Fruit fly (Drosophila melanogaster) whole organism, embryonic: ENCODE data around the gene CG32333.

Experiments
- Aef1 ChIP-seq: fragments of 200-800 bp; sonication (Bioruptor generic); IDR thresholded peaks from 3 replicates; pipeline ENCODE4 v1.3.6; 2022; ENCODE audit warnings: missing biosample characterization, missing genetic modification characterization
- Atf3 ChIP-seq: fragments of 200-800 bp; sonication (Bioruptor generic); optimal IDR thresholded peaks from 3 replicates; lab custom pipeline; 2016; ENCODE audit warnings: missing biosample characterization, missing genetic modification characterization
- CG10431 ChIP-seq: fragments of 200-800 bp; sonication (Bioruptor generic); optimal IDR thresholded peaks from 3 replicates; lab custom pipeline; 2018; ENCODE audit warnings: missing biosample characterization, mild to moderate bottlenecking, missing genetic modification characterization
- CG10462 ChIP-seq: fragments of 200-800 bp; sonication (Bioruptor generic); optimal IDR thresholded peaks from 2 replicates; lab custom pipeline; 2016; ENCODE audit warnings: missing biosample characterization, missing genetic modification characterization
- CG12769 ChIP-seq: fragments of 200-800 bp; sonication (Bioruptor generic); optimal IDR thresholded peaks from 2 replicates; lab custom pipeline; 2019; ENCODE audit warnings: missing biosample characterization, mild to moderate bottlenecking, missing genetic modification characterization, moderate library complexity
- CG14710 ChIP-seq: fragments of 200-800 bp; sonication (Bioruptor generic); optimal IDR thresholded peaks from 3 replicates; lab custom pipeline; 2019; ENCODE audit warnings: missing biosample characterization, mild to moderate bottlenecking, missing genetic modification characterization, moderate library complexity
- CG1529 ChIP-seq: fragments of 200-800 bp; sonication (Bioruptor generic); optimal IDR thresholded peaks from 3 replicates; lab custom pipeline; 2018; ENCODE audit warnings: missing biosample characterization, missing genetic modification characterization
- CG16813 ChIP-seq: fragments of 200-800 bp; sonication (Bioruptor generic); IDR thresholded peaks from 3 replicates; pipeline ENCODE4 v1.3.6; 2022; ENCODE audit warnings: missing biosample characterization, missing genetic modification characterization; ENCODE audit not compliant: partially characterized antibody
- CG16815 ChIP-seq: fragments of 200-800 bp; sonication (Bioruptor generic); optimal IDR thresholded peaks from 3 replicates; lab custom pipeline; 2017; ENCODE audit warnings: missing biosample characterization, mild to moderate bottlenecking, missing genetic modification characterization
- CG17186 ChIP-seq: fragments of 200-800 bp; sonication (Bioruptor generic); optimal IDR thresholded peaks from 3 replicates; lab custom pipeline; 2017; ENCODE audit warnings: missing biosample characterization, missing genetic modification reagents, missing genetic modification characterization
- CG17361 ChIP-seq: fragments of 200-800 bp; sonication (Bioruptor generic); IDR thresholded peaks from 3 replicates; pipeline ENCODE4 v1.3.6; 2022; ENCODE audit warnings: missing biosample characterization, missing genetic modification characterization
- CG17568 ChIP-seq: fragments of 200-800 bp; sonication (Bioruptor generic); optimal IDR thresholded peaks from 2 replicates; lab custom pipeline; 2018; ENCODE audit warnings: missing biosample characterization, mild to moderate bottlenecking, missing genetic modification characterization, moderate library complexity
- CG18011 ChIP-seq: fragments of 200-800 bp; sonication (Bioruptor generic); optimal IDR thresholded peaks from 2 replicates; lab custom pipeline; 2017; ENCODE audit warnings: missing biosample characterization, missing genetic modification characterization, mild to moderate bottlenecking, moderate library complexity, missing genotype
- CG31441 ChIP-seq: fragments of 200-800 bp; sonication (Bioruptor generic); IDR thresholded peaks from 2 replicates; pipeline ENCODE4 v1.3.6; 2022; ENCODE audit warnings: missing biosample characterization, missing genetic modification characterization
- CG4617 ChIP-seq: fragments of 200-800 bp; sonication (Bioruptor generic); optimal IDR thresholded peaks from 3 replicates; lab custom pipeline; 2016; ENCODE audit warnings: missing biosample characterization, missing genetic modification characterization, borderline replicate concordance
- CG5953 ChIP-seq: fragments of 200-800 bp; sonication (Bioruptor generic); IDR thresholded peaks from 2 replicates; pipeline ENCODE4 v1.3.6; 2022; ENCODE audit warnings: missing biosample characterization, missing genetic modification characterization
- CG7556 ChIP-seq: fragments of 200-800 bp; sonication (Bioruptor generic); optimal IDR thresholded peaks from 2 replicates; lab custom pipeline; 2017; ENCODE audit warnings: missing biosample characterization, mild to moderate bottlenecking, missing genetic modification characterization
- CG7928 ChIP-seq: fragments of 200-800 bp; sonication (Bioruptor generic); optimal IDR thresholded peaks from 2 replicates; lab custom pipeline; 2017; ENCODE audit warnings: missing biosample characterization, mild to moderate bottlenecking, missing genetic modification characterization
- CG7987 ChIP-seq: fragments of 200-800 bp; sonication (Bioruptor generic); optimal IDR thresholded peaks from 2 replicates; lab custom pipeline; 2018; ENCODE audit warnings: missing biosample characterization, mild to moderate bottlenecking, missing genetic modification characterization, moderate library complexity
- CG8089 ChIP-seq: fragments of 200-800 bp; sonication (Bioruptor generic); optimal IDR thresholded peaks from 3 replicates; lab custom pipeline; 2016; ENCODE audit warnings: missing biosample characterization, missing genetic modification characterization
- CG8478 ChIP-seq: fragments of >200 bp; optimal IDR thresholded peaks from 2 replicates; lab custom pipeline; 2018
- CG9817 ChIP-seq: fragments of 200-800 bp; sonication (Bioruptor generic); optimal IDR thresholded peaks from 2 replicates; lab custom pipeline; 2018; ENCODE audit warnings: missing biosample characterization, mild to moderate bottlenecking, missing genetic modification characterization, moderate library complexity
- D ChIP-seq, 2 experiments: fragments of 200-800 bp in 1 of 2; fragments of >200 bp in 1 of 2; sonication (Bioruptor generic) in 1 of 2; optimal IDR thresholded peaks; 2 replicates in 1 of 2; 3 replicates in 1 of 2; lab custom pipeline; 2017; ENCODE audit warnings: mild to moderate bottlenecking in 1 of 2, missing biosample characterization in 1 of 2, missing genetic modification characterization in 1 of 2, missing genetic modification reagents in 1 of 2
- HmgZ ChIP-seq: fragments of 200-800 bp; sonication (Bioruptor generic); optimal IDR thresholded peaks from 2 replicates; lab custom pipeline; 2018; ENCODE audit warnings: missing biosample characterization, mild to moderate bottlenecking, missing genetic modification characterization
- Hmx ChIP-seq: fragments of 200-800 bp; sonication (Bioruptor generic); optimal IDR thresholded peaks from 2 replicates; lab custom pipeline; 2016; ENCODE audit warnings: missing biosample characterization, missing genetic modification characterization
- Nf-YB ChIP-seq: fragments of 200-800 bp; sonication (Bioruptor generic); optimal IDR thresholded peaks from 3 replicates; lab custom pipeline; 2019; ENCODE audit warnings: missing biosample characterization, mild to moderate bottlenecking, missing genetic modification characterization, moderate library complexity
- Nf-YC ChIP-seq: fragments of 200-800 bp; optimal IDR thresholded peaks from 3 replicates; lab custom pipeline; 2019; ENCODE audit warnings: missing biosample characterization, mild to moderate bottlenecking, missing genetic modification characterization, moderate library complexity
- Side ChIP-seq: fragments of 200-800 bp; sonication (Bioruptor generic); optimal IDR thresholded peaks from 2 replicates; lab custom pipeline; 2016; ENCODE audit warnings: missing biosample characterization, missing genetic modification characterization
- Taf1 ChIP-seq: fragments of 200-800 bp; sonication (Bioruptor generic); IDR thresholded peaks from 2 replicates; pipeline ENCODE4 v1.3.6; 2022; ENCODE audit warnings: missing biosample characterization, missing genetic modification characterization
- Xrp1 ChIP-seq: fragments of 200-800 bp; sonication (Bioruptor generic); IDR thresholded peaks from 2 replicates; pipeline ENCODE4 v1.3.6; 2022; ENCODE audit warnings: missing biosample characterization, missing genetic modification characterization
- cato ChIP-seq: fragments of 200-800 bp; sonication (Bioruptor generic); optimal IDR thresholded peaks from 2 replicates; lab custom pipeline; 2016; ENCODE audit warnings: missing biosample characterization, missing genetic modification characterization, borderline replicate concordance
- cg ChIP-seq: fragments of 200-800 bp; sonication (Bioruptor generic); optimal IDR thresholded peaks from 3 replicates; lab custom pipeline; 2019; ENCODE audit warnings: missing biosample characterization, mild to moderate bottlenecking, missing genetic modification characterization, moderate library complexity
- eyg ChIP-seq: fragments of 200-800 bp; sonication (Bioruptor generic); optimal IDR thresholded peaks from 3 replicates; lab custom pipeline; 2016; ENCODE audit warnings: missing biosample characterization, missing genetic modification characterization
- fd3F ChIP-seq: fragments of 200-800 bp; sonication (Bioruptor generic); optimal IDR thresholded peaks from 2 replicates; lab custom pipeline; 2018; ENCODE audit warnings: missing biosample characterization, mild to moderate bottlenecking, missing genetic modification characterization, moderate library complexity
- gcm2 ChIP-seq: fragments of 200-800 bp; sonication (Bioruptor generic); optimal IDR thresholded peaks from 2 replicates; lab custom pipeline; 2016; ENCODE audit warnings: missing biosample characterization, missing genetic modification characterization
- hbn ChIP-seq: fragments of 200-800 bp; sonication (Bioruptor generic); IDR thresholded peaks from 2 replicates; pipeline ENCODE4 v1.3.6; 2022; ENCODE audit warnings: missing biosample characterization, missing genetic modification characterization; ENCODE audit not compliant: partially characterized antibody
- luna ChIP-seq: fragments of 200-800 bp; sonication (Bioruptor generic); optimal IDR thresholded peaks from 2 replicates; lab custom pipeline; 2016; ENCODE audit warnings: missing biosample characterization, missing genetic modification characterization
- maf-S ChIP-seq: fragments of 200-800 bp; sonication (Bioruptor generic); optimal IDR thresholded peaks from 2 replicates; lab custom pipeline; 2016; ENCODE audit warnings: missing biosample characterization, missing genetic modification characterization
- pan ChIP-seq, 4 experiments: fragments of >200 bp in 3 of 4; fragments of 200-800 bp in 1 of 4; sonication (Bioruptor generic) in 1 of 4; optimal IDR thresholded peaks in 3 of 4; IDR thresholded peaks in 1 of 4; 2 replicates each; pipeline versions ENCODE4 v1.3.6 to Lab custom; 2017 to 2022; ENCODE audit warnings: missing biosample characterization in 2 of 4, missing genetic modification characterization in 2 of 4, mixed read lengths in 1 of 4
- phol ChIP-seq: fragments of 200-800 bp; sonication (Bioruptor generic); optimal IDR thresholded peaks from 3 replicates; lab custom pipeline; 2018; ENCODE audit warnings: missing biosample characterization, mild to moderate bottlenecking, missing genetic modification characterization, moderate library complexity
- pita ChIP-seq: fragments of 200-800 bp; sonication (Bioruptor generic); optimal IDR thresholded peaks from 2 replicates; lab custom pipeline; 2017; ENCODE audit warnings: missing biosample characterization, mild to moderate bottlenecking, missing genetic modification characterization
- prd ChIP-seq, 3 experiments: fragments of >200 bp in 2 of 3; fragments of 200-800 bp in 1 of 3; sonication (Bioruptor generic) in 1 of 3; optimal IDR thresholded peaks in 2 of 3; IDR thresholded peaks in 1 of 3; 2 replicates in 2 of 3; 3 replicates in 1 of 3; pipeline versions ENCODE4 v1.3.6 to Lab custom; 2017 to 2022; ENCODE audit warnings: missing biosample characterization in 1 of 3, missing genetic modification characterization in 1 of 3
- pros ChIP-seq: fragments of 200-800 bp; sonication (Bioruptor generic); optimal IDR thresholded peaks from 3 replicates; lab custom pipeline; 2019; ENCODE audit warnings: missing biosample characterization, mild to moderate bottlenecking, missing genetic modification characterization, moderate library complexity
- slou ChIP-seq: fragments of 200-800 bp; sonication (Bioruptor generic); optimal IDR thresholded peaks from 3 replicates; lab custom pipeline; 2016; ENCODE audit warnings: missing biosample characterization, missing genetic modification characterization
- slp2 ChIP-seq: fragments of 200-800 bp; sonication (Bioruptor generic); optimal IDR thresholded peaks from 2 replicates; lab custom pipeline; 2016; ENCODE audit warnings: missing biosample characterization, missing genetic modification characterization
- tgo ChIP-seq: fragments of 200-800 bp; sonication (Bioruptor generic); IDR thresholded peaks from 3 replicates; pipeline ENCODE4 v1.3.6; 2022; ENCODE audit warnings: missing biosample characterization, missing genetic modification characterization
- tio ChIP-seq: fragments of 200-800 bp; sonication (Bioruptor generic); optimal IDR thresholded peaks from 2 replicates; lab custom pipeline; 2017; ENCODE audit warnings: missing biosample characterization, missing genetic modification characterization, inconsistent platforms
- yki ChIP-seq: fragments of >200 bp; optimal IDR thresholded peaks from 3 replicates; lab custom pipeline; 2018
- z ChIP-seq: fragments of 200-800 bp; sonication (Bioruptor generic); IDR thresholded peaks from 3 replicates; pipeline ENCODE4 v1.3.6; 2022; ENCODE audit warnings: missing biosample characterization, missing genetic modification characterization

The CG32333 gene

dm6 chr3L:1300076-1300635 is 24.4 kb downstream of the CG32333 start (continued):
- TF ChIP-seq CG31441 (peak; percentile 97), CG7987 (GFP tag; lab: Kevin White, UChicago) (peak; percentile 33), CG4617 (GFP tag; lab: Kevin White, UChicago) (peak; percentile 61), slou (no peak), CG8478 (lab: Kevin White, UChicago) (no peak), cg (GFP tag; lab: Kevin White, UChicago) (no peak), Aef1 (GFP tag; lab: Robert Waterston, UW) (peak; percentile 53; the same call in 2 of the 3 replicates), Xrp1 (GFP tag; lab: Robert Waterston, UW) (peak; percentile 93), yki (no peak), CG10462 (GFP tag; lab: Kevin White, UChicago) (peak; percentile 57), HmgZ (tag; lab: Kevin White, UChicago) (peak; percentile 58), tgo (GFP tag; lab: Robert Waterston, UW) (peak; percentile 79), slp2 (GFP tag; lab: Kevin White, UChicago) (peak; percentile 22), Atf3 (GFP tag; lab: Kevin White, UChicago) (no peak), pros (peak; percentile 75), CG16813 (GFP tag; lab: Robert Waterston, UW) (no peak), CG1529 (peak; percentile 77), luna (GFP tag; lab: Kevin White, UChicago) (no peak), CG18011 (GFP tag; lab: Kevin White, UChicago) (peak; percentile 28), hbn (GFP tag; lab: Robert Waterston, UW) (no peak), CG14710 (tag; lab: Kevin White, UChicago) (peak; percentile 92), Hmx (GFP tag; lab: Kevin White, UChicago) (no peak), cato (peak; percentile 34), prd (optimal IDR thresholded peaks at IDR 0.05; lab: Kevin White, UChicago) (no peak), prd (GFP tag; IDR thresholded peaks at IDR 0.05; lab: Robert Waterston, UW) (peak; percentile 89), z (GFP tag; lab: Robert Waterston, UW) (no peak), D (optimal IDR thresholded peaks at IDR 0.05; lab: Kevin White, UChicago) (no peak), D (GFP tag; optimal IDR thresholded peaks at IDR 0.05; lab: Kevin White, UChicago) (peak; percentile 87), CG5953 (peak; percentile 56), Side (GFP tag; lab: Kevin White, UChicago) (no peak), Nf-YC (peak; percentile 70), CG10431 (peak; percentile 70), CG12769 (peak; percentile 66), CG17568 (GFP tag; lab: Kevin White, UChicago) (no peak), Nf-YB (GFP tag; lab: Kevin White, UChicago) (peak; percentile 69), pan (optimal IDR thresholded peaks at IDR 0.05; lab: Kevin White, UChicago) (no peak), pan (GFP tag; optimal IDR thresholded peaks at IDR 0.05 in 1 of 2, IDR thresholded peaks at IDR 0.05 in 1 of 2) (peak in 1 of 2 experiments; percentile 82), CG17361 (peak; percentile 94), eyg (no peak), Taf1 (GFP tag; lab: Robert Waterston, UW) (peak; percentile 39; the same call in 1 of the 2 replicates), tio (GFP tag; lab: Kevin White, UChicago) (no peak), CG9817 (tag; lab: Kevin White, UChicago) (peak; percentile 51), fd3F (GFP tag; lab: Kevin White, UChicago) (peak; percentile 29), maf-S (GFP tag; lab: Kevin White, UChicago) (no peak), CG7928 (peak; percentile 50), CG7556 (peak; percentile 89), CG16815 (peak; percentile 76), pita (GFP tag; lab: Kevin White, UChicago) (no peak), phol (tag; lab: Kevin White, UChicago) (peak; percentile 88), CG8089 (no peak), CG17186 (no peak), gcm2 (GFP tag; lab: Kevin White, UChicago) (peak; percentile 7)
